Fruit fly (Drosophila melanogaster): ENCODE measurements around the gene Arfrp1.
A peak's percentile ranks its signal among the peaks of the same experiment; 100 is the strongest.

Gene Arfrp1

dm6 chrX:9136776-9137550 lies 30.1 kb downstream of the Arfrp1 start (continued):
- TF ChIP-seq CG4707 (GFP tag; optimal IDR thresholded peaks at IDR 0.05) (peak; percentile 16), Gsc (GFP tag; IDR thresholded peaks at IDR 0.05) (no peak), slbo (GFP tag; IDR thresholded peaks at IDR 0.05) (peak; percentile 45), CG7556 (GFP tag; optimal IDR thresholded peaks at IDR 0.05) (peak; percentile 12), sr (GFP tag; IDR thresholded peaks at IDR 0.05) (no peak), CoRest (tag; optimal IDR thresholded peaks at IDR 0.05) (peak; percentile 60), CG7357 (GFP tag; IDR thresholded peaks at IDR 0.05) (no peak), unc-4 (GFP tag; IDR thresholded peaks at IDR 0.05; ENCODE audit: partially characterized antibody) (no peak), oc (tag; optimal IDR thresholded peaks at IDR 0.05) (peak; percentile 40), emc (GFP tag; optimal IDR thresholded peaks at IDR 0.05) (peak; percentile 17), ewg (GFP tag; optimal IDR thresholded peaks at IDR 0.05) (peak; percentile 44), prd (optimal IDR thresholded peaks at IDR 0.05) (no peak), prd (GFP tag; IDR thresholded peaks at IDR 0.05) (peak; percentile 69), CG4820 (GFP tag; optimal IDR thresholded peaks at IDR 0.05) (peak; percentile 16), Antp (GFP tag; optimal IDR thresholded peaks at IDR 0.05) (peak; percentile 39), chn (GFP tag; optimal IDR thresholded peaks at IDR 0.05) (peak; percentile 3), CG3281 (GFP tag; optimal IDR thresholded peaks at IDR 0.05) (peak; percentile 34), CG18476 (GFP tag; optimal IDR thresholded peaks at IDR 0.05) (peak; percentile 28), HLHmδ (GFP tag; optimal IDR thresholded peaks at IDR 0.05) (no peak), mirr (GFP tag; optimal IDR thresholded peaks at IDR 0.05) (no peak), Dad (GFP tag; optimal IDR thresholded peaks at IDR 0.05) (peak; percentile 4), pum (GFP tag; optimal IDR thresholded peaks at IDR 0.05) (peak; percentile 38), zen (tag; optimal IDR thresholded peaks at IDR 0.05) (peak; percentile 60), CG9609 (GFP tag; optimal IDR thresholded peaks at IDR 0.05) (peak; percentile 46), CG3407 (GFP tag; optimal IDR thresholded peaks at IDR 0.05) (peak; percentile 25), CG6791 (GFP tag; IDR thresholded peaks at IDR 0.05; ENCODE audit: partially characterized antibody) (no peak), az2 (GFP tag; optimal IDR thresholded peaks at IDR 0.05) (peak; percentile 54), HLH3B (GFP tag; IDR thresholded peaks at IDR 0.05) (0 out of 2 replicates have a peak, but pooled peaks have one; percentile 31), trem (tag; optimal IDR thresholded peaks at IDR 0.05) (no peak), Taf1 (GFP tag; IDR thresholded peaks at IDR 0.05) (no peak), CG12104 (GFP tag; optimal IDR thresholded peaks at IDR 0.05) (no peak), D (optimal IDR thresholded peaks at IDR 0.05) (no peak), D (GFP tag; optimal IDR thresholded peaks at IDR 0.05) (peak; percentile 8), Ets97D (GFP tag; optimal IDR thresholded peaks at IDR 0.05) (peak; percentile 10), stc (GFP tag; IDR thresholded peaks at IDR 0.05) (peak; percentile 52; the same call in 1 of the 2 replicates), odd (GFP tag; optimal IDR thresholded peaks at IDR 0.05) (no peak), gcm (GFP tag; optimal IDR thresholded peaks at IDR 0.05) (peak; percentile 38), CG17829 (tag; optimal IDR thresholded peaks at IDR 0.05) (peak; percentile 31), CG10267 (tag; optimal IDR thresholded peaks at IDR 0.05) (peak; percentile 30), run (tag; optimal IDR thresholded peaks at IDR 0.05) (peak; percentile 25), ci (GFP tag; IDR thresholded peaks at IDR 0.05) (peak; percentile 59; the same call in 1 of the 3 replicates), CG14050 (GFP tag; IDR thresholded peaks at IDR 0.05) (peak; percentile 25; the same call in 1 of the 3 replicates), ttk (GFP tag; IDR thresholded peaks at IDR 0.05) (0 out of 2 replicates have a peak, but pooled peaks have one; percentile 46), Hr3 (GFP tag; optimal IDR thresholded peaks at IDR 0.05) (peak; percentile 38), ssp (GFP tag; IDR thresholded peaks at IDR 0.05) (peak; percentile 45), sisA (GFP tag; IDR thresholded peaks at IDR 0.05) (peak; percentile 66), CG2889 (GFP tag; IDR thresholded peaks at IDR 0.05) (no peak), Sox100B (GFP tag; optimal IDR thresholded peaks at IDR 0.05) (peak; percentile 16), D19A (tag; optimal IDR thresholded peaks at IDR 0.05) (peak; percentile 37), CG13424 (tag; optimal IDR thresholded peaks at IDR 0.05) (peak; percentile 49)

Measured in whole organism, embryonic.